Worm (Caenorhabditis elegans) whole organism, young adult: Measurements from ENCODE around the gene jtr-1.

ENCODE experiments used
- die-1 ChIP-seq: sonication (generic microtip); optimal IDR thresholded peaks from 2 replicates; lab custom pipeline; 2016; ENCODE audit warnings: missing genotype, mild to moderate bottlenecking, missing genetic modification characterization, missing compliant biosample characterization
- hlh-26 ChIP-seq: fragments of 200-800 bp; sonication (Bioruptor generic); conservative IDR thresholded peaks from 2 replicates; pipeline ENCODE4 v1.3.6; 2022; ENCODE audit warnings: missing genetic modification reagents, missing genetic modification characterization, missing compliant biosample characterization
- hrde-1 ChIP-seq: sonication (generic microtip); optimal IDR thresholded peaks from 2 replicates; lab custom pipeline; 2016; ENCODE audit warnings: missing genetic modification characterization, mild to moderate bottlenecking, missing compliant biosample characterization, moderate library complexity, missing genotype, missing genetic modification reagents, borderline replicate concordance
- let-607 ChIP-seq, 2 experiments: fragments of 200-800 bp in 1 of 2; sonication (Bioruptor generic) in 1 of 2; sonication (generic microtip) in 1 of 2; optimal IDR thresholded peaks; 2 replicates each; lab custom pipeline; 2016 to 2018; ENCODE audit warnings: mild to moderate bottlenecking in 2 of 2, missing compliant biosample characterization in 2 of 2, missing genetic modification characterization in 2 of 2, moderate library complexity in 2 of 2, missing genotype in 1 of 2
- mcd-1 ChIP-seq: fragments of 200-800 bp; sonication (Bioruptor generic); IDR thresholded peaks from 2 replicates; pipeline ENCODE4 v1.3.6; 2022; ENCODE audit warnings: missing genetic modification reagents, missing genetic modification characterization, missing compliant biosample characterization
- nfya-1 ChIP-seq: sonication (generic microtip); optimal IDR thresholded peaks from 2 replicates; lab custom pipeline; 2017; ENCODE audit warnings: antibody characterized with exemption, missing compliant biosample characterization, missing genetic modification characterization, borderline replicate concordance; ENCODE audit not compliant: insufficient read depth
- pha-4 ChIP-seq: fragments of 150-350 bp; sonication (generic microtip); optimal IDR thresholded peaks from 2 replicates; lab custom pipeline; 2014; ENCODE audit warnings: missing biosample characterization, missing genetic modification reagents, missing genetic modification characterization
- sea-2 ChIP-seq: fragments of 200-800 bp; sonication (Bioruptor generic); IDR thresholded peaks from 2 replicates; pipeline ENCODE4 v1.3.6; 2022; ENCODE audit warnings: missing genetic modification characterization, missing compliant biosample characterization
- tbp1 ChIP-seq: fragments of 200-800 bp; sonication (Bioruptor generic); optimal IDR thresholded peaks from 2 replicates; lab custom pipeline; 2018; ENCODE audit warnings: mild to moderate bottlenecking, missing genetic modification characterization, missing compliant biosample characterization
- unc-130 ChIP-seq: sonication (generic microtip); optimal IDR thresholded peaks from 2 replicates; lab custom pipeline; 2016; ENCODE audit warnings: missing genetic modification reagents, missing genetic modification characterization, missing compliant biosample characterization
- unc-62 ChIP-seq: fragments of 150-350 bp; optimal IDR thresholded peaks from 2 replicates; lab custom pipeline; 2014; ENCODE audit warnings: missing biosample characterization, missing genetic modification reagents, missing genetic modification characterization

DNA sequence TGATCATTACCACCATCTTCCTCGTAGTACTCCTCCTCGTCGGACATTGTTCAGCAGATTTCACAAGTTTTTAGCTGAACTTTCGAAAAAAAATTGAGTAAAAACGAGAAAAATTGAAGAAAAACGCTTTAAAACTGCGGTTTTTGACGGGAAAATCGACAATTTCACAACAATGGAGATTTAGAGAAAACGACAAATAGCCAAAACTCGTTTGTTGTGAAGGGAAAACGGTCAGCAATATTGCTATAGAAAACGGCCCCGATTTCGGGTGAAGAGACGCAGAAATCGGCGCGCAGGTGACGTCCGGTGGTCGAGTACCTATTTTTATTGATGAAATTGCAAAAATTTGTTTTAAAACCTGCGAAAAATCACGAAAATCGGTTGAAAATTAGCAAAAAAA is 25.2 kb downstream of the jtr-1 start, which contains the start of gene clp-7:
- TF ChIP-seq unc-62 (GFP tag; lab: Kevin White, UChicago) (no peak), unc-130 (GFP tag; lab: Kevin White, UChicago) (no peak), mcd-1 (GFP tag; lab: Robert Waterston, UW) (no peak), hlh-26 (GFP tag; lab: Robert Waterston, UW) (no peak), let-607 (tag; optimal IDR thresholded peaks at IDR 0.05; lab: Kevin White, UChicago) (no peak), nfya-1 (tag; lab: Kevin White, UChicago) (no peak), die-1 (tag; lab: Kevin White, UChicago) (no peak), hrde-1 (tag; lab: Kevin White, UChicago) (no peak), tbp1 (no peak), sea-2 (GFP tag; lab: Robert Waterston, UW) (no peak), pha-4 (no peak)
